Fruit fly (Drosophila melanogaster) whole organism, embryonic: ENCODE results near the gene CG44158.

Source experiments
- CG10565 ChIP-seq: fragments of 200-800 bp; sonication (Bioruptor generic); optimal IDR thresholded peaks from 3 replicates; lab custom pipeline; 2016; ENCODE audit warnings: missing biosample characterization, mild to moderate bottlenecking, missing genetic modification characterization
- CG12391 ChIP-seq: fragments of 200-800 bp; sonication (Bioruptor generic); optimal IDR thresholded peaks from 3 replicates; lab custom pipeline; 2018; ENCODE audit warnings: missing biosample characterization, mild to moderate bottlenecking, missing genetic modification characterization, moderate library complexity
- CG15011 ChIP-seq: fragments of 200-800 bp; sonication (Bioruptor generic); optimal IDR thresholded peaks from 3 replicates; lab custom pipeline; 2018; ENCODE audit warnings: missing biosample characterization, mild to moderate bottlenecking, missing genetic modification characterization
- CG1529 ChIP-seq: fragments of 200-800 bp; sonication (Bioruptor generic); optimal IDR thresholded peaks from 3 replicates; lab custom pipeline; 2018; ENCODE audit warnings: missing biosample characterization, missing genetic modification characterization
- CG17186 ChIP-seq: fragments of 200-800 bp; sonication (Bioruptor generic); optimal IDR thresholded peaks from 3 replicates; lab custom pipeline; 2017; ENCODE audit warnings: missing biosample characterization, missing genetic modification reagents, missing genetic modification characterization
- CG17359 ChIP-seq: fragments of 200-800 bp; sonication (Bioruptor generic); optimal IDR thresholded peaks from 3 replicates; lab custom pipeline; 2018; ENCODE audit warnings: missing biosample characterization, mild to moderate bottlenecking, missing genetic modification characterization, moderate library complexity
- CG17361 ChIP-seq: fragments of 200-800 bp; sonication (Bioruptor generic); IDR thresholded peaks from 3 replicates; pipeline ENCODE4 v1.3.6; 2022; ENCODE audit warnings: missing biosample characterization, missing genetic modification characterization
- CG17568 ChIP-seq: fragments of 200-800 bp; sonication (Bioruptor generic); optimal IDR thresholded peaks from 2 replicates; lab custom pipeline; 2018; ENCODE audit warnings: missing biosample characterization, mild to moderate bottlenecking, missing genetic modification characterization, moderate library complexity
- CG18599 ChIP-seq: fragments of 200-800 bp; sonication (Bioruptor generic); optimal IDR thresholded peaks from 3 replicates; lab custom pipeline; 2017; ENCODE audit warnings: missing biosample characterization, missing genetic modification characterization, mild to moderate bottlenecking, moderate library complexity, missing genetic modification reagents
- CG2116 ChIP-seq: fragments of 200-800 bp; sonication (Bioruptor generic); optimal IDR thresholded peaks from 3 replicates; lab custom pipeline; 2018; ENCODE audit warnings: missing biosample characterization, mild to moderate bottlenecking, missing genetic modification characterization
- CG2199 ChIP-seq: fragments of 200-800 bp; sonication (Bioruptor generic); IDR thresholded peaks from 3 replicates; pipeline ENCODE4 v1.3.6; 2022; ENCODE audit warnings: missing biosample characterization, missing genetic modification characterization
- CG30020 ChIP-seq: fragments of 200-800 bp; optimal IDR thresholded peaks from 2 replicates; lab custom pipeline; 2019; ENCODE audit warnings: missing biosample characterization, mild to moderate bottlenecking, missing genetic modification characterization, moderate library complexity
- CG3407 ChIP-seq: fragments of 200-800 bp; sonication (Bioruptor generic); optimal IDR thresholded peaks from 2 replicates; lab custom pipeline; 2018; ENCODE audit warnings: missing biosample characterization, mild to moderate bottlenecking, missing genetic modification characterization
- CG4854 ChIP-seq: fragments of 200-800 bp; sonication (Bioruptor generic); optimal IDR thresholded peaks from 2 replicates; lab custom pipeline; 2016; ENCODE audit warnings: missing biosample characterization, missing genetic modification characterization, inconsistent platforms
- CG5180 ChIP-seq: fragments of 200-800 bp; sonication (Bioruptor generic); optimal IDR thresholded peaks from 3 replicates; lab custom pipeline; 2017; ENCODE audit warnings: missing biosample characterization, missing genetic modification characterization, mild to moderate bottlenecking, moderate library complexity, missing genetic modification reagents
- CG6175 ChIP-seq: fragments of 200-800 bp; sonication (Bioruptor generic); IDR thresholded peaks from 3 replicates; pipeline ENCODE4 v1.3.6; 2022; ENCODE audit warnings: missing biosample characterization, missing genetic modification characterization
- CG6683 ChIP-seq: fragments of 200-800 bp; sonication (Bioruptor generic); optimal IDR thresholded peaks from 2 replicates; lab custom pipeline; 2017; ENCODE audit warnings: missing biosample characterization, mild to moderate bottlenecking, missing genetic modification characterization, missing genetic modification reagents
- CG7839 ChIP-seq: fragments of 200-800 bp; sonication (Bioruptor generic); optimal IDR thresholded peaks from 3 replicates; lab custom pipeline; 2018; ENCODE audit warnings: missing biosample characterization, mild to moderate bottlenecking, missing genetic modification characterization, moderate library complexity
- CG9437 ChIP-seq: fragments of 200-800 bp; sonication (Bioruptor generic); optimal IDR thresholded peaks from 2 replicates; lab custom pipeline; 2018; ENCODE audit warnings: missing biosample characterization, mild to moderate bottlenecking, missing genetic modification characterization
- CG9876 ChIP-seq: fragments of 200-800 bp; sonication (Bioruptor generic); optimal IDR thresholded peaks from 2 replicates; lab custom pipeline; 2016; ENCODE audit warnings: missing biosample characterization, missing genetic modification characterization
- CHES-1-like ChIP-seq: fragments of 200-800 bp; sonication (Bioruptor generic); optimal IDR thresholded peaks from 2 replicates; lab custom pipeline; 2016; ENCODE audit warnings: missing biosample characterization, missing genetic modification characterization
- Dek ChIP-seq: fragments of 200-800 bp; sonication (Bioruptor generic); optimal IDR thresholded peaks from 3 replicates; lab custom pipeline; 2019; ENCODE audit warnings: missing biosample characterization, mild to moderate bottlenecking, missing genetic modification characterization, moderate library complexity
- Doc3 ChIP-seq: fragments of 200-800 bp; sonication (Bioruptor generic); IDR thresholded peaks from 3 replicates; pipeline ENCODE4 v1.3.6; 2022; ENCODE audit warnings: missing biosample characterization, missing genetic modification characterization; ENCODE audit not compliant: partially characterized antibody
- Drgx ChIP-seq: fragments of 200-800 bp; sonication (Bioruptor generic); IDR thresholded peaks from 2 replicates; pipeline ENCODE4 v1.3.6; 2022; ENCODE audit warnings: missing biosample characterization, missing genetic modification characterization
- Ets97D ChIP-seq: fragments of 200-800 bp; sonication (Bioruptor generic); optimal IDR thresholded peaks from 3 replicates; lab custom pipeline; 2016; ENCODE audit warnings: missing biosample characterization, missing genetic modification characterization
- H15 ChIP-seq: fragments of 200-800 bp; sonication (Bioruptor generic); IDR thresholded peaks from 3 replicates; pipeline ENCODE4 v1.3.6; 2022; ENCODE audit warnings: missing biosample characterization, missing genetic modification characterization
- Hr39 ChIP-seq: fragments of >200 bp; optimal IDR thresholded peaks from 2 replicates; lab custom pipeline; 2017
- Lhr ChIP-seq: fragments of 200-800 bp; sonication (Bioruptor generic); optimal IDR thresholded peaks from 3 replicates; lab custom pipeline; 2017; ENCODE audit warnings: mild to moderate bottlenecking, missing biosample characterization, missing genetic modification reagents, missing genetic modification characterization
- Lpt ChIP-seq: fragments of >200 bp; optimal IDR thresholded peaks from 2 replicates; lab custom pipeline; 2018; ENCODE audit warnings: missing biosample characterization, missing genetic modification characterization
- Mrtf ChIP-seq: fragments of 200-800 bp; sonication (Bioruptor generic); IDR thresholded peaks from 3 replicates; pipeline ENCODE4 v1.3.6; 2022; ENCODE audit warnings: missing biosample characterization, missing genetic modification characterization
- Neu2 ChIP-seq: fragments of 200-800 bp; sonication (Bioruptor generic); optimal IDR thresholded peaks from 3 replicates; lab custom pipeline; 2016; ENCODE audit warnings: missing biosample characterization, missing genetic modification characterization, borderline replicate concordance
- Oaz ChIP-seq: fragments of 200-800 bp; sonication (Bioruptor generic); IDR thresholded peaks from 2 replicates; pipeline ENCODE4 v1.3.6; 2022; ENCODE audit warnings: missing biosample characterization, missing genetic modification characterization
- Sox100B ChIP-seq: fragments of 200-800 bp; sonication (Bioruptor generic); optimal IDR thresholded peaks from 3 replicates; lab custom pipeline; 2018; ENCODE audit warnings: missing biosample characterization, mild to moderate bottlenecking, missing genetic modification characterization
- Sry-δ ChIP-seq: fragments of 200-800 bp; sonication (Bioruptor generic); optimal IDR thresholded peaks from 2 replicates; lab custom pipeline; 2016; ENCODE audit warnings: missing biosample characterization, missing genetic modification characterization
- Stat92E ChIP-seq, 3 experiments: fragments of >200 bp in 2 of 3; fragments of 200-800 bp in 1 of 3; sonication (Bioruptor generic) in 1 of 3; optimal IDR thresholded peaks; 2 replicates each; lab custom pipeline; 2017 to 2019; ENCODE audit warnings: missing biosample characterization in 3 of 3, missing genetic modification characterization in 3 of 3, mild to moderate bottlenecking in 1 of 3, moderate library complexity in 1 of 3
- btn ChIP-seq: fragments of 200-800 bp; sonication (Bioruptor generic); optimal IDR thresholded peaks from 2 replicates; lab custom pipeline; 2016; ENCODE audit warnings: missing biosample characterization, missing genetic modification characterization
- gfzf ChIP-seq: fragments of 200-800 bp; sonication (Bioruptor generic); optimal IDR thresholded peaks from 2 replicates; lab custom pipeline; 2016; ENCODE audit warnings: missing biosample characterization, mild to moderate bottlenecking, missing genetic modification characterization, moderate library complexity
- gsb ChIP-seq: fragments of 200-800 bp; sonication (Bioruptor generic); IDR thresholded peaks from 2 replicates; pipeline ENCODE4 v1.3.6; 2022; ENCODE audit warnings: missing biosample characterization, missing genetic modification characterization
- jumu ChIP-seq: fragments of 200-800 bp; sonication (Bioruptor generic); optimal IDR thresholded peaks from 3 replicates; lab custom pipeline; 2016; ENCODE audit warnings: missing biosample characterization, missing genetic modification characterization
- lbe ChIP-seq: fragments of 200-800 bp; sonication (Bioruptor generic); optimal IDR thresholded peaks from 2 replicates; lab custom pipeline; 2016; ENCODE audit warnings: missing biosample characterization, mild to moderate bottlenecking, missing genetic modification characterization
- nau ChIP-seq: fragments of 200-800 bp; sonication (Bioruptor generic); optimal IDR thresholded peaks from 3 replicates; lab custom pipeline; 2017; ENCODE audit warnings: missing biosample characterization, mild to moderate bottlenecking, missing genetic modification characterization, missing genetic modification reagents
- nerfin-1 ChIP-seq: fragments of 200-800 bp; sonication (Bioruptor generic); optimal IDR thresholded peaks from 3 replicates; lab custom pipeline; 2019; ENCODE audit warnings: missing biosample characterization, mild to moderate bottlenecking, missing genetic modification characterization, moderate library complexity
- nerfin-2 ChIP-seq: fragments of 200-800 bp; sonication (Bioruptor generic); IDR thresholded peaks from 2 replicates; pipeline ENCODE4 v1.3.6; 2022; ENCODE audit warnings: missing biosample characterization, missing genetic modification characterization; ENCODE audit not compliant: partially characterized antibody
- nmo ChIP-seq: fragments of 200-800 bp; sonication (Bioruptor generic); optimal IDR thresholded peaks from 2 replicates; lab custom pipeline; 2018; ENCODE audit warnings: missing biosample characterization, mild to moderate bottlenecking, missing genetic modification characterization, moderate library complexity
- pita ChIP-seq: fragments of 200-800 bp; sonication (Bioruptor generic); optimal IDR thresholded peaks from 2 replicates; lab custom pipeline; 2017; ENCODE audit warnings: missing biosample characterization, mild to moderate bottlenecking, missing genetic modification characterization
- pnt ChIP-seq: fragments of 200-800 bp; sonication (Bioruptor generic); optimal IDR thresholded peaks from 3 replicates; lab custom pipeline; 2016; ENCODE audit warnings: missing biosample characterization, missing genetic modification characterization
- shn ChIP-seq: fragments of 200-800 bp; sonication (Bioruptor generic); optimal IDR thresholded peaks from 3 replicates; lab custom pipeline; 2016; ENCODE audit warnings: missing biosample characterization, missing genetic modification characterization
- sisA ChIP-seq: fragments of 200-800 bp; sonication (Bioruptor generic); IDR thresholded peaks from 2 replicates; pipeline ENCODE4 v1.3.6; 2022; ENCODE audit warnings: missing biosample characterization, missing genetic modification characterization
- sob ChIP-seq: fragments of 200-800 bp; sonication (Bioruptor generic); IDR thresholded peaks from 2 replicates; pipeline ENCODE4 v1.3.6; 2022; ENCODE audit warnings: missing biosample characterization, missing genetic modification characterization
- sr ChIP-seq: fragments of 200-800 bp; sonication (Bioruptor generic); IDR thresholded peaks from 3 replicates; pipeline ENCODE4 v1.3.6; 2022; ENCODE audit warnings: missing biosample characterization, missing genetic modification characterization
- wek ChIP-seq: fragments of 200-800 bp; sonication (Bioruptor generic); optimal IDR thresholded peaks from 3 replicates; lab custom pipeline; 2018; ENCODE audit warnings: missing biosample characterization, mild to moderate bottlenecking, missing genetic modification characterization, moderate library complexity

CG44158 gene

dm6 chr3R:18185385-18185784 is 23.2 kb upstream of the CG44158 start, which contains the start of the genes Arp5 and CG7208 (continued):
- no peak for TF ChIP-seq CG5180 (GFP tag; lab: Kevin White, UChicago)
- 0 out of 2 replicates have a peak, but pooled peaks have one; percentile 8 for TF ChIP-seq gsb (GFP tag; lab: Robert Waterston, UW)
- no peak for TF ChIP-seq btn
- peak; percentile 35 for TF ChIP-seq CG2116 (GFP tag; lab: Kevin White, UChicago)
- no peak for TF ChIP-seq nau (GFP tag; lab: Kevin White, UChicago)
- TF ChIP-seq CG12391 (tag; lab: Kevin White, UChicago): peak; percentile 82
- peak; percentile 67 for TF ChIP-seq CG9437 (GFP tag; lab: Kevin White, UChicago)
- no peak for TF ChIP-seq CG2199 (GFP tag; lab: Robert Waterston, UW)
- TF ChIP-seq Lpt (GFP tag; lab: Kevin White, UChicago): no peak
- no peak for TF ChIP-seq Oaz
- TF ChIP-seq lbe (GFP tag; lab: Kevin White, UChicago): peak; percentile 56
- TF ChIP-seq CG17359: peak; percentile 74
- no peak for TF ChIP-seq CG7839 (tag; lab: Kevin White, UChicago)
- TF ChIP-seq pnt (GFP tag; lab: Kevin White, UChicago): peak; percentile 18
- TF ChIP-seq CG10565 (GFP tag; lab: Kevin White, UChicago): no peak
- peak; percentile 66 for TF ChIP-seq CHES-1-like
- peak; percentile 30 for TF ChIP-seq CG3407 (GFP tag; lab: Kevin White, UChicago)
- TF ChIP-seq CG15011 (GFP tag; lab: Kevin White, UChicago): no peak
- TF ChIP-seq CG30020 (tag; lab: Kevin White, UChicago): no peak
- TF ChIP-seq nmo: peak; percentile 83
- peak; percentile 54; the same call in 2 of the 3 replicates for TF ChIP-seq H15 (GFP tag; lab: Robert Waterston, UW)
- TF ChIP-seq sr (GFP tag; lab: Robert Waterston, UW): no peak
- TF ChIP-seq nerfin-1 (tag; lab: Kevin White, UChicago): peak; percentile 45
- TF ChIP-seq gfzf: peak; percentile 39
- TF ChIP-seq Mrtf (GFP tag; lab: Robert Waterston, UW): no peak
- TF ChIP-seq pita (GFP tag; lab: Kevin White, UChicago): no peak
- peak; percentile 47 for TF ChIP-seq CG1529
- TF ChIP-seq CG17361 (GFP tag; lab: Robert Waterston, UW): peak; percentile 67
- TF ChIP-seq wek (GFP tag; lab: Kevin White, UChicago): no peak
- TF ChIP-seq CG6175 (GFP tag; lab: Robert Waterston, UW): no peak
- no peak for TF ChIP-seq Neu2 (GFP tag; lab: Kevin White, UChicago)
- 0 out of 2 replicates have a peak, but pooled peaks have one; percentile 49 for TF ChIP-seq Drgx (GFP tag; lab: Robert Waterston, UW)
- no peak for TF ChIP-seq Hr39 (lab: Kevin White, UChicago)
- peak; percentile 49 for TF ChIP-seq jumu (GFP tag; lab: Kevin White, UChicago)
- peak; percentile 39 for TF ChIP-seq CG6683 (GFP tag; lab: Kevin White, UChicago)
- TF ChIP-seq Sox100B (GFP tag; lab: Kevin White, UChicago): peak; percentile 64
- TF ChIP-seq Lhr: peak; percentile 55
- TF ChIP-seq nerfin-2 (GFP tag; lab: Robert Waterston, UW): no peak
- peak; percentile 32 for TF ChIP-seq Sry-δ (GFP tag; lab: Kevin White, UChicago)
- TF ChIP-seq CG18599 (GFP tag; lab: Kevin White, UChicago): peak; percentile 82
- TF ChIP-seq CG17186 (GFP tag; lab: Kevin White, UChicago): no peak
- TF ChIP-seq Doc3 (GFP tag; lab: Robert Waterston, UW): peak; percentile 37; the same call in 2 of the 3 replicates
- TF ChIP-seq sisA: peak; percentile 62
- no peak for TF ChIP-seq shn (GFP tag; lab: Kevin White, UChicago)
- peak; percentile 58 for TF ChIP-seq CG4854
- TF ChIP-seq Ets97D: peak; percentile 70
- TF ChIP-seq CG9876 (GFP tag; lab: Kevin White, UChicago): no peak
- peak; percentile 79 for TF ChIP-seq sob (GFP tag; lab: Robert Waterston, UW)
- TF ChIP-seq CG17568 (GFP tag; lab: Kevin White, UChicago): no peak
- peak; percentile 70 for TF ChIP-seq Dek (tag; lab: Kevin White, UChicago)
- TF ChIP-seq Stat92E (GFP tag; optimal IDR thresholded peaks at IDR 0.05; lab: Kevin White, UChicago): no peak
